Worm (Caenorhabditis elegans): Measurements from ENCODE around the gene Y47D7A.12.

DNA sequence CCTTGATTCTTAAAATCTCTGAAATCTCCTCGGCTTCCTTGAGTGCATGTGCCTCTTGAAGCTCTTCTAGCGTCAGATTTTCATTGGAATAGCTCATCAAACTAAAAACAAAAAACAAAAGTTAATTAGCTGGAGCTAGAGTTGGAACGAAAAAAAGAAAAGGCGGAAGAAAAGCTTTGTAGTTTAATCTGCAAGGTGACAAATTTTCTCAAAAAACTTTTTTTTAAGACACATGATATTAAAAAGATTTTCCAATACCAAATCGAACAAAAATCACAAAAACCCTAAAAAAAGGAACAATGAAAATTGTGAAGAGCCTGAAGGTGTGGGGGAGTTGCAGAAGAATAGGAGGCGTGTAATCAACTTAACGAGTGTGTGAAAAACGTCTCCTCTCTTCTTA lies 25.2 kb upstream of the Y47D7A.12 start, which contains the start of gene gnrr-5:
- no peak for TF ChIP-seq mdl-1 (tag; optimal IDR thresholded peaks at IDR 0.05)
- TF ChIP-seq nhr-11 (tag; optimal IDR thresholded peaks at IDR 0.05) = no peak
- TF ChIP-seq lin-13 (GFP tag; optimal IDR thresholded peaks at IDR 0.05) = no peak
- no peak for TF ChIP-seq nhr-71 (tag; optimal IDR thresholded peaks at IDR 0.05)
- TF ChIP-seq C04F5.9 (tag; optimal IDR thresholded peaks at IDR 0.05) = no peak
- TF ChIP-seq egl-27 (tag; optimal IDR thresholded peaks at IDR 0.05) = no peak
- TF ChIP-seq ztf-4 (tag; optimal IDR thresholded peaks at IDR 0.05) = no peak
- TF ChIP-seq fos-1 (tag; optimal IDR thresholded peaks at IDR 0.05) = no peak
- no peak for TF ChIP-seq nhr-12 (tag; optimal IDR thresholded peaks at IDR 0.05)
- TF ChIP-seq ceh-63 (GFP tag; optimal IDR thresholded peaks at IDR 0.05) = no peak
